Worm (Caenorhabditis elegans): Measurements from ENCODE around the gene T25F10.4.

DNA sequence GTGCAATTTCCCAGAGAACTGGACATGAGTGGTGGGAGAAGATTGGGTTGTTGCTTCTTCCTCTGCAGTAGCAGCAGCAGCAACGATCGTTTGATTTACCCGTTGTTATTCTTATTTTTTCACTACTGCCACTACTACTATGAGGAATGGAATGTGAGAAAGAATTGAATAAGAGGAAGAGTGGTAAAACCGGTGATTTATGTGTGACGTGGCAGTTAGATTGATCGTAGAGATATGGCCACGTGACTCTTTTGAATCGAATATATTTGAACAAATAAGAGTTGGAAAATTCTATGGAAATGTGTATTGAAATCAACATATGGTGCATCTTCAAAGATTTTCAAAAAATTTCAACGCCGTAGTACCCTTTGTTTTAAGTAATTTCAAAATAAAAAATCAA is 34.0 kb upstream of the T25F10.4 start:
- no peak for TF ChIP-seq F13C5.2 (tag; optimal IDR thresholded peaks at IDR 0.05)
- TF ChIP-seq pes-1 (GFP tag; IDR thresholded peaks at IDR 0.05) = no peak

All from whole organism, early embryonic.